Fruit fly (Drosophila melanogaster) whole organism, adult: Measurements from ENCODE around the gene Sec3.

ENCODE experiments used
- CG11617 ChIP-seq: fragments of 200-800 bp; sonication (Bioruptor generic); optimal IDR thresholded peaks from 2 replicates; lab custom pipeline; 2017; ENCODE audit warnings: mild to moderate bottlenecking, missing biosample characterization, missing genetic modification reagents, missing genetic modification characterization
- CG1620 ChIP-seq: fragments of 200-800 bp; sonication (Bioruptor generic); optimal IDR thresholded peaks from 2 replicates; lab custom pipeline; 2016; ENCODE audit warnings: missing biosample characterization, missing genetic modification characterization
- kay ChIP-seq: fragments of 200-800 bp; sonication (Bioruptor generic); peaks from one replicate; lab custom pipeline; 2016; ENCODE audit warnings: missing biosample characterization, missing genetic modification characterization, borderline replicate concordance

dm6 chr3L:17457695-17458242, 32.8 kb upstream of the Sec3 start:
- TF ChIP-seq CG11617 (GFP tag; lab: Kevin White, UChicago) (no peak), CG1620 (no peak), kay (GFP tag; lab: Kevin White, UChicago) (no peak)
